Worm (Caenorhabditis elegans): ENCODE results near the gene F54E7.9.

DNA sequence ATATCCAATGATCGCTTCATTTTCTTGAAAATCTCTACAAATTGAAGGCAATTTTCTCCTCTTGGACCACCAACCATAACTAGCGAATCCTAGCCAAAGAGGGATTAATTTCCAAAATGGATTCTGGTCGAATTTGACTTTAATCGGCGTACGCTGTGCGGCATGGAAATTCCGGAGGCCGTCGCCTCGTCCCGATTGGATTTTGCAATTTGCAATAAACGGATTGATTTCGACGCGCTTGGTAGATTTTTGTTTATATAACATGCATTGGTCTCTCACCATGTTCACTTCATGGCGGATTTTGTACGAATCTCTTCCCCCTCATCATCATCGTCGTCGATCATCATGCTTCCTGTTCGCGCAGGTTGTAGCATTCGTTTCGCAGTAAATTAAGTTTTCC is 12.0 kb downstream of the F54E7.9 start:
- TF ChIP-seq ceh-82 (tag; optimal IDR thresholded peaks at IDR 0.05) (no peak), nhr-237 (tag; optimal IDR thresholded peaks at IDR 0.05) (no peak), lin-39 (tag; optimal IDR thresholded peaks at IDR 0.05) (no peak), snpc-4 (tag; optimal IDR thresholded peaks at IDR 0.05) (no peak), nhr-12 (tag; optimal IDR thresholded peaks at IDR 0.05) (no peak), zag-1 (tag; optimal IDR thresholded peaks at IDR 0.05) (no peak), nhr-11 (tag; optimal IDR thresholded peaks at IDR 0.05) (no peak), sem-4 (tag; optimal IDR thresholded peaks at IDR 0.05) (no peak)
